Fruit fly (Drosophila melanogaster): Measurements from ENCODE around the gene tomboy20.

Gene tomboy20

dm6 chr3R:10696371-10696777 lies 39.4 kb downstream of the tomboy20 start, which contains the start of the genes pug, CG14683 and CG46459 (continued):
- TF ChIP-seq pan (optimal IDR thresholded peaks at IDR 0.05) (no peak), Dfd (GFP tag; optimal IDR thresholded peaks at IDR 0.05) (no peak), Rel (GFP tag; optimal IDR thresholded peaks at IDR 0.05) (no peak), Rel (tag; optimal IDR thresholded peaks at IDR 0.05) (peak; percentile 34), rgr (GFP tag; optimal IDR thresholded peaks at IDR 0.05) (peak; percentile 33), Dif (GFP tag; optimal IDR thresholded peaks at IDR 0.05; ENCODE audit: partially characterized antibody) (no peak), Hr78 (GFP tag; optimal IDR thresholded peaks at IDR 0.05) (no peak), brk (GFP tag; optimal IDR thresholded peaks at IDR 0.05) (no peak), psq (GFP tag; optimal IDR thresholded peaks at IDR 0.05) (no peak), Jra (GFP tag; optimal IDR thresholded peaks at IDR 0.05) (peak; percentile 55)

- TF ChIP-seq lola (GFP tag; optimal IDR thresholded peaks at IDR 0.05) (no peak), jim (GFP tag; optimal IDR thresholded peaks at IDR 0.05) (no peak), Hr78 (GFP tag; optimal IDR thresholded peaks at IDR 0.05) (no peak)
These were observed 46.9 kb downstream of the tomboy20 start for dm6 chr3R:10688835-10689234.

- TF ChIP-seq rgr (GFP tag; optimal IDR thresholded peaks at IDR 0.05) (no peak), h (GFP tag; optimal IDR thresholded peaks at IDR 0.05) (no peak), dsf (GFP tag; optimal IDR thresholded peaks at IDR 0.05; ENCODE audit: borderline replicate concordance) (no peak), usp (GFP tag; optimal IDR thresholded peaks at IDR 0.05) (no peak), Hr83 (GFP tag; optimal IDR thresholded peaks at IDR 0.05; ENCODE audit: poor library complexity, severe bottlenecking) (no peak), Rel (GFP tag; optimal IDR thresholded peaks at IDR 0.05) (no peak), Rel (tag; optimal IDR thresholded peaks at IDR 0.05) (no peak), dl (GFP tag; optimal IDR thresholded peaks at IDR 0.05; ENCODE audit: insufficient read depth in 1 of 2, partially characterized antibody in 2 of 2) (no peak), Hr78 (GFP tag; optimal IDR thresholded peaks at IDR 0.05) (no peak), Mio (GFP tag; optimal IDR thresholded peaks at IDR 0.05) (no peak), Abd-B (GFP tag; optimal IDR thresholded peaks at IDR 0.05) (no peak), br (GFP tag; optimal IDR thresholded peaks at IDR 0.05) (no peak), fru (GFP tag; optimal IDR thresholded peaks at IDR 0.05) (no peak), psq (GFP tag; optimal IDR thresholded peaks at IDR 0.05) (no peak), CrebA (GFP tag; optimal IDR thresholded peaks at IDR 0.05; ENCODE audit: borderline replicate concordance) (no peak), OdsH (GFP tag; optimal IDR thresholded peaks at IDR 0.05) (no peak), CG32264 (GFP tag; optimal IDR thresholded peaks at IDR 0.05) (no peak), sv (GFP tag; optimal IDR thresholded peaks at IDR 0.05) (no peak), Dif (GFP tag; optimal IDR thresholded peaks at IDR 0.05; ENCODE audit: partially characterized antibody) (no peak)
These were observed 47.6 kb downstream of the tomboy20 start for dm6 chr3R:10688160-10688559.

dm6 chr3R:10687312-10687711 lies 48.4 kb downstream of the tomboy20 start:
- TF ChIP-seq pan (optimal IDR thresholded peaks at IDR 0.05) (no peak), sage (GFP tag; optimal IDR thresholded peaks at IDR 0.05) (no peak), rgr (GFP tag; optimal IDR thresholded peaks at IDR 0.05) (no peak), CrebA (GFP tag; optimal IDR thresholded peaks at IDR 0.05; ENCODE audit: borderline replicate concordance) (no peak)

dm6 chr3R:10686307-10687094 lies 49.3 kb downstream of the tomboy20 start, which contains the start of gene Skel:
Gene Skel, plus strand, starts transcription at chr3R:10686943.
- TF ChIP-seq Vsx2 (GFP tag; optimal IDR thresholded peaks at IDR 0.05; ENCODE audit: partially characterized antibody) (peak; percentile 34), dl (GFP tag; optimal IDR thresholded peaks at IDR 0.05; ENCODE audit: insufficient read depth in 1 of 2, partially characterized antibody in 2 of 2) (peak in 1 of 2 experiments; percentile 14), Dif (GFP tag; optimal IDR thresholded peaks at IDR 0.05; ENCODE audit: partially characterized antibody) (peak; percentile 75), woc (GFP tag; optimal IDR thresholded peaks at IDR 0.05) (no peak), h (GFP tag; optimal IDR thresholded peaks at IDR 0.05) (peak; percentile 3), CG32264 (GFP tag; optimal IDR thresholded peaks at IDR 0.05) (no peak)

All from whole organism, wandering third instar larva.